Fruit fly (Drosophila melanogaster) whole organism: ENCODE results near the gene CG32641.

Experiments
- CG8478 ChIP-seq: fragments of >200 bp; optimal IDR thresholded peaks from 2 replicates; lab custom pipeline; 2018; ENCODE audit warnings: inconsistent platforms
- EcR ChIP-seq, 2 experiments: fragments of >200 bp; optimal IDR thresholded peaks; 2 replicates each; lab custom pipeline; 2017; ENCODE audit warnings: missing biosample characterization in 2 of 2, missing genetic modification characterization in 2 of 2, missing genetic modification reagents in 2 of 2
- psq ChIP-seq: fragments of >200 bp; optimal IDR thresholded peaks from 2 replicates; lab custom pipeline; 2017
- usp ChIP-seq: fragments of >200 bp; optimal IDR thresholded peaks from 2 replicates; lab custom pipeline; 2017; ENCODE audit warnings: missing biosample characterization, missing genetic modification characterization, mixed read lengths

- TF ChIP-seq psq (lab: Kevin White, UChicago): no peak
- TF ChIP-seq EcR (GFP tag; optimal IDR thresholded peaks at IDR 0.05; lab: Kevin White, UChicago): no peak
- no peak for TF ChIP-seq usp (GFP tag; lab: Kevin White, UChicago)
- no peak for TF ChIP-seq CG8478
These were observed 36.1 kb downstream of the CG32641 start for dm6 chrX:13220418-13220817.
